Worm (Caenorhabditis elegans) whole organism, L4 larva: ENCODE data around the gene pei-1.
A peak's percentile ranks its signal among the peaks of the same experiment; 100 is the strongest.

Source experiments
- F26F4.8 ChIP-seq: fragments of 200-800 bp; sonication (Bioruptor generic); conservative IDR thresholded peaks from 2 replicates; pipeline ENCODE4 v1.3.6; 2022; ENCODE audit warnings: missing genetic modification characterization, missing compliant biosample characterization
- R02D3.7 ChIP-seq: fragments of 150-350 bp; sonication (generic microtip); optimal IDR thresholded peaks from 3 replicates; lab custom pipeline; 2014; ENCODE audit warnings: missing biosample characterization, missing genetic modification characterization
- Y5F2A.4 ChIP-seq: fragments of 200-800 bp; sonication (Bioruptor generic); optimal IDR thresholded peaks from 2 replicates; lab custom pipeline; 2018; ENCODE audit warnings: mild to moderate bottlenecking, missing genetic modification characterization, missing compliant biosample characterization
- ZK337.2 ChIP-seq: fragments of 200-800 bp; sonication (Bioruptor generic); IDR thresholded peaks from 2 replicates; pipeline ENCODE4 v1.3.6; 2022; ENCODE audit warnings: missing genetic modification reagents, missing genetic modification characterization, missing compliant biosample characterization
- ceh-28 ChIP-seq: fragments of 150-350 bp; optimal IDR thresholded peaks from 2 replicates; lab custom pipeline; 2014; ENCODE audit warnings: missing biosample characterization, missing genetic modification reagents, missing genetic modification characterization
- ceh-44 ChIP-seq: fragments of 200-800 bp; sonication (Bioruptor generic); IDR thresholded peaks from 2 replicates; pipeline ENCODE4 v1.3.6; 2022; ENCODE audit warnings: missing genetic modification reagents, missing genetic modification characterization, missing compliant biosample characterization
- ceh-82 ChIP-seq: sonication (generic microtip); optimal IDR thresholded peaks from 2 replicates; lab custom pipeline; 2017; ENCODE audit warnings: missing biosample characterization, missing genetic modification characterization
- ces-1 ChIP-seq: fragments of 150-350 bp; sonication (generic microtip); optimal IDR thresholded peaks from 4 replicates; lab custom pipeline; 2014; ENCODE audit warnings: missing biosample characterization, missing genetic modification reagents, missing genetic modification characterization
- cey-2 ChIP-seq: sonication (generic microtip); optimal IDR thresholded peaks from 3 replicates; lab custom pipeline; 2017; ENCODE audit warnings: missing genetic modification characterization, mild to moderate bottlenecking, missing compliant biosample characterization, antibody characterized with exemption, borderline replicate concordance; ENCODE audit not compliant: insufficient read depth
- daf-12 ChIP-seq: fragments of 150-350 bp; optimal IDR thresholded peaks from 2 replicates; lab custom pipeline; 2014; ENCODE audit warnings: missing biosample characterization, missing genetic modification reagents, missing genetic modification characterization
- dmd-6 ChIP-seq: fragments of 200-800 bp; sonication (Bioruptor generic); IDR thresholded peaks from 2 replicates; pipeline ENCODE4 v1.3.6; 2022; ENCODE audit warnings: missing genetic modification reagents, missing genetic modification characterization, missing compliant biosample characterization
- dmd-8 ChIP-seq: fragments of 200-800 bp; sonication (Bioruptor generic); IDR thresholded peaks from 2 replicates; pipeline ENCODE4 v1.3.6; 2022; ENCODE audit warnings: missing genetic modification characterization, missing compliant biosample characterization
- dpl-1 ChIP-seq: fragments of 150-350 bp; optimal IDR thresholded peaks from 2 replicates; lab custom pipeline; 2014; ENCODE audit warnings: missing biosample characterization, missing genetic modification reagents, missing genetic modification characterization
- duxl-1 ChIP-seq: sonication (generic microtip); optimal IDR thresholded peaks from 2 replicates; lab custom pipeline; 2016; ENCODE audit warnings: mild to moderate bottlenecking, missing genetic modification characterization, moderate library complexity, missing compliant biosample characterization; ENCODE audit not compliant: poor library complexity
- egl-27 ChIP-seq: sonication (generic microtip); optimal IDR thresholded peaks from 3 replicates; lab custom pipeline; 2017; ENCODE audit warnings: missing biosample characterization, missing genetic modification reagents, missing genetic modification characterization
- hmg-1.1 ChIP-seq: fragments of 200-800 bp; sonication (Bioruptor generic); IDR thresholded peaks from 2 replicates; pipeline ENCODE4 v1.3.6; 2022; ENCODE audit warnings: missing genetic modification reagents, missing genetic modification characterization, missing compliant biosample characterization
- lin-1 ChIP-seq: fragments of 200-800 bp; sonication (Bioruptor generic); IDR thresholded peaks from 2 replicates; pipeline ENCODE4 v1.3.6; 2022; ENCODE audit warnings: missing genetic modification reagents, missing genetic modification characterization, missing compliant biosample characterization
- lin-15B ChIP-seq: fragments of 150-350 bp; sonication (generic microtip); optimal IDR thresholded peaks from 3 replicates; lab custom pipeline; 2014; ENCODE audit warnings: missing biosample characterization, missing genetic modification characterization
- madf-9 ChIP-seq: fragments of 200-800 bp; sonication (Bioruptor generic); conservative IDR thresholded peaks from 2 replicates; pipeline ENCODE4 v1.3.6; 2022; ENCODE audit warnings: missing genetic modification reagents, missing genetic modification characterization, missing compliant biosample characterization
- mdt-29 ChIP-seq: fragments of 200-800 bp; sonication (Bioruptor generic); IDR thresholded peaks from 2 replicates; pipeline ENCODE4 v1.3.6; 2022; ENCODE audit warnings: missing genetic modification reagents, missing genetic modification characterization, missing compliant biosample characterization
- mxl-2 ChIP-seq: fragments of 200-800 bp; sonication (Bioruptor generic); conservative IDR thresholded peaks from 2 replicates; pipeline ENCODE4 v1.3.6; 2022; ENCODE audit warnings: missing genetic modification reagents, missing genetic modification characterization, missing compliant biosample characterization
- mxl-3 ChIP-seq: fragments of 200-800 bp; sonication (Bioruptor generic); optimal IDR thresholded peaks from 2 replicates; lab custom pipeline; 2018; ENCODE audit warnings: mild to moderate bottlenecking, missing genetic modification characterization, missing compliant biosample characterization
- pqm-1 ChIP-seq: sonication (generic microtip); optimal IDR thresholded peaks from 2 replicates; lab custom pipeline; 2017; ENCODE audit warnings: missing biosample characterization, missing genetic modification characterization
- saeg-2 ChIP-seq: fragments of 200-800 bp; sonication (Bioruptor generic); IDR thresholded peaks from 2 replicates; pipeline ENCODE4 v1.3.6; 2022; ENCODE audit warnings: missing genetic modification reagents, missing genetic modification characterization, missing compliant biosample characterization
- snpc-4 ChIP-seq: fragments of 150-350 bp; optimal IDR thresholded peaks from 2 replicates; lab custom pipeline; 2014; ENCODE audit warnings: missing biosample characterization, missing genetic modification characterization
- unc-130 ChIP-seq: sonication (generic microtip); optimal IDR thresholded peaks from 2 replicates; lab custom pipeline; 2016; ENCODE audit warnings: missing genetic modification reagents, missing genetic modification characterization, missing compliant biosample characterization
- unc-39 ChIP-seq: sonication (generic microtip); optimal IDR thresholded peaks from 2 replicates; lab custom pipeline; 2017; ENCODE audit warnings: missing biosample characterization, missing genetic modification characterization
- unc-62 ChIP-seq, 3 experiments: fragments of 150-350 bp in 1 of 3; sonication (generic microtip); optimal IDR thresholded peaks in 2 of 3; peaks in 1 of 3; 1 replicate in 1 of 3; 2 replicates in 2 of 3; lab custom pipeline; 2014 to 2017; ENCODE audit warnings: missing biosample characterization in 3 of 3, missing genetic modification characterization in 3 of 3, missing genetic modification reagents in 3 of 3, missing genotype in 1 of 3
- zfp-2 ChIP-seq: sonication (generic microtip); optimal IDR thresholded peaks from 2 replicates; lab custom pipeline; 2016; ENCODE audit warnings: mild to moderate bottlenecking, missing genetic modification characterization, missing compliant biosample characterization
- zfp-3 ChIP-seq: fragments of 200-800 bp; sonication (Bioruptor generic); conservative IDR thresholded peaks from 2 replicates; pipeline ENCODE4 v1.3.6; 2022; ENCODE audit warnings: missing genetic modification reagents, missing genetic modification characterization, missing compliant biosample characterization
- zip-2 ChIP-seq: fragments of 150-350 bp; optimal IDR thresholded peaks from 2 replicates; lab custom pipeline; 2014; ENCODE audit warnings: missing biosample characterization, missing genetic modification characterization
- ztf-7 ChIP-seq: fragments of 150-350 bp; optimal IDR thresholded peaks from 2 replicates; lab custom pipeline; 2014; ENCODE audit warnings: missing biosample characterization, missing genetic modification characterization

Gene pei-1

DNA sequence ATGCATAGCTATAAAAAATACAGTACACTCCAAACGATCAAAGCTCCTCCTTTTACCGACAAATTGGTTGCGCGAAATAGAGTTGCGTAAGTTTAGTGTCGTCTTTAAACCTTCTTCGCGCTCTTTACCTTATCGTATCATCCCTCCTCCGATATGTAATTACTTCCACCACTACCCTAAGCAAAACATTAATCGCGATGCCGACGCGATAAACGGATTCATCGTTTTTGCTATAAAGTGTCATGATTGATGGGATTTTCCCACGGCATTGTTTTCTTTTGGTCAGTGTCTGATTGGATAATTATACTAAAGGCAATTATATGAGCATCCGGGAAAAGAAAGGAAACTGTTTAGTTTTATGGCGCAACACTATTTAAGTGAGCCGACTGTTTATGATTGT, 26.5 kb upstream of the pei-1 start:
- TF ChIP-seq unc-62 (GFP tag; optimal IDR thresholded peaks at IDR 0.05 in 1 of 2; lab: Kevin White, UChicago) = peak in 1 of 2 experiments; percentile 12
- TF ChIP-seq unc-62 (tag; optimal IDR thresholded peaks at IDR 0.05; lab: Kevin White, UChicago) = no peak
- TF ChIP-seq dpl-1 = no peak

DNA sequence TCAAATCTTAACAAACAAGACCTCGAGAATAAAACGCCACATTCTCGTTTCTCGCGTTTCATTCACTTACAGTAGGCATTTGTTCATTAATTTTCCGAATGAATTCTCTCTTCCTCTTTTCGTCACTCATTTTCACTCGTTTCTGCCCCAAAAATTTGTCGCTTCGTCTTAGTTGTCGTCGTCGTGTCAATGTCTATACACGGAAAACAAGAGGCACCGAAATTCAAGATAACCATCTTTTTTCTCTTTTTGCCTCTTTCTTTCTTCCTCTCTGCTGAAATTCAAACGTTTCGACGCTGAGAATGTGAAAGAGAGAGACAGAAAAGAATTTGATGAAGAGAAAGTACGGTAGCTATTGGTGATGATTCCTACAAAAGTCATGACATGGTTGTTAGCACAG, 25.7 kb upstream of the pei-1 start:
- TF ChIP-seq unc-62 (GFP tag; optimal IDR thresholded peaks at IDR 0.05 in 1 of 2; lab: Kevin White, UChicago) (peak in 1 of 2 experiments; percentile 49), unc-62 (tag; optimal IDR thresholded peaks at IDR 0.05; lab: Kevin White, UChicago) (no peak), hmg-1.1 (0 out of 2 replicates have a peak, but pooled peaks have one; percentile 12), ces-1 (GFP tag; lab: Kevin White, UChicago) (no peak)

DNA sequence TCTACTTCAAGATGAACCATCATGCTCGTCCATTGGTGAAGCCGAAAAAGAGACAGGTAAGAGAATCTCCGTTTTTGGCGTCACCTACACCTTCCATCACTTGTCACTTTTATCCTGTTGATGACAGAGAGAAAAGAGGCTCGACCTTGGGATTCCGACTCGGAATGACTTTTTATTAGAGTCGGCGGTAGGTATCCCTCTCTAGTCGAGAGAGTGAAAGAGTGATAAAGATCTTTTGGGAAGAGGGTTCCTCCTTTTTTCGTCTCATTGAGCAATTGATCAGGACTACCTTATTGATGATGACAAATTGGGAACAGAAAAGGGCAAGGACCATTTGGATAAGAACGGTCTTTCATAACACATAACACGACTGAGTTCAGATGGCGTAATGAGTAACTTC, 25.0 kb upstream of the pei-1 start:
- TF ChIP-seq ztf-7 (tag; lab: Kevin White, UChicago) (no peak), unc-62 (GFP tag; optimal IDR thresholded peaks at IDR 0.05 in 1 of 2; lab: Kevin White, UChicago) (peak in 1 of 2 experiments; percentile 88), unc-62 (tag; optimal IDR thresholded peaks at IDR 0.05; lab: Kevin White, UChicago) (no peak), lin-15B (tag; lab: Kevin White, UChicago) (no peak), dmd-6 (GFP tag; lab: Robert Waterston, UW) (no peak), lin-1 (GFP tag; lab: Robert Waterston, UW) (no peak), mdt-29 (GFP tag; lab: Robert Waterston, UW) (no peak), F26F4.8 (GFP tag; lab: Robert Waterston, UW) (no peak)

DNA sequence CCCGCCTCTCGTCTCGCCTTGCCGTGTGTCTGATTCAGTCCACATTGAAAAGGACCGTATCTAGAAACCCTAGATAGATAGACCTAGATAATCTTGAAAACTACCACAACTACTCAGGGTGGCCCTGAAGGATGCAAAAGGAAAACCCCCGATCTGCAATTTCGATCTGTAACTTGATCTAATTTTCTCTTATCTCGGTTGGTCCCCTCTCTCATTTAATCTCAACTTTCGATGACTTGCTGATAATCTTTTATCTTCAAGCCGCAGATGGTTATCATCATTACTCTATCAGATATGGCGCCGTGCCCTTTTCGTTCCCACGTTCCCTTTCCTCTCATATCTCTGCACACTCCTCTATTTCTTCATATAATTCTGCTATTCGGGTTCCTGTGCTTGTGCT, 23.2 kb upstream of the pei-1 start:
- TF ChIP-seq Y5F2A.4 = no peak
- TF ChIP-seq unc-130 (GFP tag; lab: Kevin White, UChicago) = no peak
- no peak for TF ChIP-seq cey-2 (tag; lab: Kevin White, UChicago)
- no peak for TF ChIP-seq daf-12
- no peak for TF ChIP-seq egl-27 (tag; lab: Kevin White, UChicago)
- no peak for TF ChIP-seq pqm-1 (tag; lab: Kevin White, UChicago)
- TF ChIP-seq mxl-2 = no peak
- TF ChIP-seq ceh-82 (tag; lab: Kevin White, UChicago) = no peak
- TF ChIP-seq, all 104 proteins: peak for 0

DNA sequence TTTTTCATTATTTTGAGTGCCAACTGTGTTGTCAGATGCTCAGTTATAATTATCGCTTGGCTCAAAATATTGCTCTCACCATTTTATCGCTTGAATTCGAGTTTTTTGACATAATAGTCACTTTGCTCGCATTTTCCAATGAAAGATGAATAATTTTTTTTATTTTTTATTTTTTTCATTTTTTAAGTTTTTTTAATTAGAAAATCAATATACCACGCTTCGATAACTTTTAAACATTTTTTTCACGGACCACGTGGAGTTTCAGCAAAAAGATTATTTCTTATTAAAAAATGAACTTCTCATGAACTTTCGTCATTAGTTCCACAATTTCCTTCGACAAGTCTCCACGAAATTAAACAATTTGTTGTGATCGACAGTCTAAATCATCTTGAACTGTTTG, 22.4 kb upstream of the pei-1 start, which contains the start of gene elt-1:
TSS of gene elt-1 (plus strand) at position 301 of the 400 bp plus-strand sequence.
- TF ChIP-seq ztf-7 (tag; lab: Kevin White, UChicago) (no peak), zfp-3 (no peak), unc-39 (tag; lab: Kevin White, UChicago) (no peak), mxl-3 (GFP tag; lab: Kevin White, UChicago) (no peak), duxl-1 (tag; lab: Kevin White, UChicago) (no peak), zfp-2 (tag; lab: Kevin White, UChicago) (no peak), ZK337.2 (GFP tag; lab: Robert Waterston, UW) (no peak), ceh-44 (GFP tag; lab: Robert Waterston, UW) (no peak), zip-2 (tag; lab: Kevin White, UChicago) (no peak), dmd-8 (GFP tag; lab: Robert Waterston, UW) (no peak), madf-9 (no peak), saeg-2 (GFP tag; lab: Robert Waterston, UW) (no peak), R02D3.7 (tag; lab: Kevin White, UChicago) (no peak), Y5F2A.4 (no peak), ceh-28 (tag; lab: Kevin White, UChicago) (no peak), snpc-4 (tag; lab: Kevin White, UChicago) (no peak)
- TF ChIP-seq, all 104 proteins: peak for 0
